Worm (Caenorhabditis elegans) whole organism, late embryonic: ENCODE measurements around the gene dyf-6.

ENCODE experiments used
- F13H6.1 ChIP-seq: sonication (generic microtip); optimal IDR thresholded peaks from 2 replicates; lab custom pipeline; 2016; ENCODE audit warnings: missing genetic modification characterization, missing compliant biosample characterization
- hlh-15 ChIP-seq: sonication (generic microtip); optimal IDR thresholded peaks from 2 replicates; lab custom pipeline; 2016; ENCODE audit warnings: missing genetic modification characterization, missing compliant biosample characterization
- nhr-11 ChIP-seq: fragments of 150-350 bp; optimal IDR thresholded peaks from 2 replicates; lab custom pipeline; 2014; ENCODE audit warnings: missing biosample characterization, missing genetic modification characterization
- pha-4 ChIP-seq: fragments of 150-350 bp; optimal IDR thresholded peaks from 2 replicates; lab custom pipeline; 2018; ENCODE audit warnings: missing biosample characterization, missing genetic modification reagents, missing genetic modification characterization
- ttx-3 ChIP-seq: sonication (generic microtip); optimal IDR thresholded peaks from 2 replicates; lab custom pipeline; 2016; ENCODE audit warnings: missing genetic modification reagents, missing genetic modification characterization, missing compliant biosample characterization

DNA sequence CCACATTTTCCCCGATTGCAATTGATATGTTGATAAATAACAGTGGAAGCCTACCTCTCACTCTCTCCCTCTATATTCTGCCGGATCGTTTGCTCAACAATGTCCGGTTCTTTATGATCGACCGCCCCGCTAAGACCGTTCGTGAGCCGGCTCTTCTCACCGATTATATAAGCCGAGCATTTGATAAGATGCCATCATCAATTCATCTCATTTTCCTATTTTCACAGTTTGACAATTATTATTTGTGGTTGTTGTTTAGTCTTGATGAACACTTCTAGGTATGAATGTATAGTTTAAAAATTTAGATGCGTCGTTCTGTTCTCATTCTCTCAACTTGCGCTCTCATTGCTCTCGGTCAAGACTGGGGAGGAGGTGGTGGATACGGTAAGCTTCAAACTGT lies 50.2 kb downstream of the dyf-6 start, which contains the start of gene idpa-3:
- no peak for TF ChIP-seq pha-4 (tag; lab: Kevin White, UChicago)
- no peak for TF ChIP-seq nhr-11
- TF ChIP-seq F13H6.1 (tag; lab: Kevin White, UChicago) = no peak
- TF ChIP-seq ttx-3 (tag; lab: Kevin White, UChicago) = no peak
- TF ChIP-seq hlh-15 (tag; lab: Kevin White, UChicago) = no peak
